Worm (Caenorhabditis elegans) whole organism, young adult: Measurements from ENCODE around the gene W01C8.1.

ENCODE experiments used
- B0019.2 ChIP-seq: fragments of 200-800 bp; sonication (Bioruptor generic); conservative IDR thresholded peaks from 2 replicates; pipeline ENCODE4 v1.3.6; 2022; ENCODE audit warnings: missing genetic modification reagents, missing genetic modification characterization, missing compliant biosample characterization
- B0035.1 ChIP-seq: sonication (generic microtip); optimal IDR thresholded peaks from 2 replicates; lab custom pipeline; 2016; ENCODE audit warnings: missing genetic modification characterization, mild to moderate bottlenecking, missing compliant biosample characterization, missing genotype, missing genetic modification reagents
- D2030.7 ChIP-seq: fragments of 200-800 bp; sonication (Bioruptor generic); IDR thresholded peaks from 2 replicates; pipeline ENCODE4 v1.3.6; 2022; ENCODE audit warnings: missing genetic modification reagents, missing genetic modification characterization, missing compliant biosample characterization
- F33H1.4 ChIP-seq: fragments of 200-800 bp; sonication (Bioruptor generic); IDR thresholded peaks from 2 replicates; pipeline ENCODE4 v1.3.6; 2022; ENCODE audit warnings: missing genetic modification reagents, missing genetic modification characterization, missing compliant biosample characterization
- F39B2.1 ChIP-seq: fragments of 200-800 bp; sonication (Bioruptor generic); IDR thresholded peaks from 2 replicates; pipeline ENCODE4 v1.3.6; 2022; ENCODE audit warnings: missing genetic modification reagents, missing genetic modification characterization, missing compliant biosample characterization
- F49E8.2 ChIP-seq: sonication (generic microtip); optimal IDR thresholded peaks from 3 replicates; lab custom pipeline; 2017; ENCODE audit warnings: missing genetic modification characterization, mild to moderate bottlenecking, missing compliant biosample characterization, antibody characterized with exemption, moderate library complexity; ENCODE audit not compliant: insufficient read depth
- K11D2.4 ChIP-seq: fragments of 200-800 bp; sonication (Bioruptor generic); IDR thresholded peaks from 2 replicates; pipeline ENCODE4 v1.3.6; 2022; ENCODE audit warnings: missing genetic modification reagents, missing genetic modification characterization, missing compliant biosample characterization
- K12H6.12 ChIP-seq: fragments of 200-800 bp; sonication (Bioruptor generic); optimal IDR thresholded peaks from 2 replicates; lab custom pipeline; 2018; ENCODE audit warnings: mild to moderate bottlenecking, missing genetic modification characterization, missing compliant biosample characterization
- T07F8.4 ChIP-seq: sonication (generic microtip); optimal IDR thresholded peaks from 2 replicates; lab custom pipeline; 2016; ENCODE audit warnings: mild to moderate bottlenecking, missing genetic modification characterization, moderate library complexity, missing compliant biosample characterization
- T26A5.8 ChIP-seq: sonication (generic microtip); optimal IDR thresholded peaks from 2 replicates; lab custom pipeline; 2016; ENCODE audit warnings: missing genetic modification characterization, missing compliant biosample characterization
- Y53F4B.3 ChIP-seq: fragments of 200-800 bp; sonication (Bioruptor generic); IDR thresholded peaks from 2 replicates; pipeline ENCODE4 v1.3.6; 2022; ENCODE audit warnings: missing genetic modification reagents, missing genetic modification characterization, missing compliant biosample characterization
- Y67H2A.10 ChIP-seq: fragments of 200-800 bp; sonication (Bioruptor generic); conservative IDR thresholded peaks from 2 replicates; pipeline ENCODE4 v1.3.6; 2022; ENCODE audit warnings: missing genetic modification reagents, missing genetic modification characterization, missing compliant biosample characterization
- Y79H2A.3 ChIP-seq: fragments of 200-800 bp; sonication (Bioruptor generic); conservative IDR thresholded peaks from 2 replicates; pipeline ENCODE4 v1.3.6; 2022; ENCODE audit warnings: missing genetic modification reagents, missing genetic modification characterization, missing compliant biosample characterization
- Y95B8A.8 ChIP-seq: fragments of 200-800 bp; sonication (Bioruptor generic); IDR thresholded peaks from 2 replicates; pipeline ENCODE4 v1.3.6; 2022; ENCODE audit warnings: missing genetic modification reagents, missing genetic modification characterization, missing compliant biosample characterization
- aptf-2 ChIP-seq: fragments of 200-800 bp; sonication (Bioruptor generic); conservative IDR thresholded peaks from 2 replicates; pipeline ENCODE4 v1.3.6; 2022; ENCODE audit warnings: missing genetic modification reagents, missing genetic modification characterization, missing compliant biosample characterization
- atf-7 ChIP-seq: sonication (generic microtip); optimal IDR thresholded peaks from 2 replicates; lab custom pipeline; 2017; ENCODE audit warnings: mild to moderate bottlenecking, missing genetic modification characterization, missing compliant biosample characterization
- attf-6 ChIP-seq: fragments of 200-800 bp; sonication (Bioruptor generic); IDR thresholded peaks from 2 replicates; pipeline ENCODE4 v1.3.6; 2022; ENCODE audit warnings: missing genetic modification reagents, missing genetic modification characterization, missing compliant biosample characterization
- ccch-3 ChIP-seq: fragments of 200-800 bp; sonication (Bioruptor generic); optimal IDR thresholded peaks from 2 replicates; lab custom pipeline; 2018; ENCODE audit warnings: mild to moderate bottlenecking, missing genetic modification characterization, missing compliant biosample characterization
- cebp-2 ChIP-seq: fragments of 200-800 bp; sonication (Bioruptor generic); IDR thresholded peaks from 2 replicates; pipeline ENCODE4 v1.3.6; 2022; ENCODE audit warnings: missing genetic modification characterization, missing compliant biosample characterization
- ceh-40 ChIP-seq: fragments of 200-800 bp; sonication (Bioruptor generic); IDR thresholded peaks from 2 replicates; pipeline ENCODE4 v1.3.6; 2022; ENCODE audit warnings: missing genetic modification characterization, missing compliant biosample characterization
- ceh-58 ChIP-seq: fragments of 200-800 bp; sonication (Bioruptor generic); IDR thresholded peaks from 2 replicates; pipeline ENCODE4 v1.3.6; 2022; ENCODE audit warnings: missing genetic modification characterization, missing compliant biosample characterization
- die-1 ChIP-seq: sonication (generic microtip); optimal IDR thresholded peaks from 2 replicates; lab custom pipeline; 2016; ENCODE audit warnings: missing genotype, mild to moderate bottlenecking, missing genetic modification characterization, missing compliant biosample characterization
- dox-1 ChIP-seq: fragments of 200-800 bp; sonication (Bioruptor generic); IDR thresholded peaks from 2 replicates; pipeline ENCODE4 v1.3.6; 2022; ENCODE audit warnings: missing genetic modification reagents, missing genetic modification characterization, missing compliant biosample characterization
- ets-4 ChIP-seq: fragments of 200-800 bp; sonication (Bioruptor generic); optimal IDR thresholded peaks from 2 replicates; lab custom pipeline; 2018; ENCODE audit warnings: mild to moderate bottlenecking, missing genetic modification characterization, missing compliant biosample characterization
- hlh-12 ChIP-seq: sonication (generic microtip); optimal IDR thresholded peaks from 2 replicates; lab custom pipeline; 2016; ENCODE audit warnings: missing genetic modification characterization, missing compliant biosample characterization
- hrde-1 ChIP-seq: sonication (generic microtip); optimal IDR thresholded peaks from 2 replicates; lab custom pipeline; 2016; ENCODE audit warnings: missing genetic modification characterization, mild to moderate bottlenecking, missing compliant biosample characterization, moderate library complexity, missing genotype, missing genetic modification reagents, borderline replicate concordance
- lin-35 ChIP-seq, 3 experiments: fragments of 150-350 bp in 2 of 3; sonication (generic microtip) in 1 of 3; optimal IDR thresholded peaks; 2 replicates each; lab custom pipeline; 2014 to 2018; ENCODE audit warnings: missing biosample characterization in 3 of 3, missing genetic modification characterization in 3 of 3, missing genetic modification reagents in 3 of 3
- lin-40 ChIP-seq: sonication (generic microtip); optimal IDR thresholded peaks from 2 replicates; lab custom pipeline; 2016; ENCODE audit warnings: missing genetic modification characterization, mild to moderate bottlenecking, missing compliant biosample characterization, missing genotype, missing genetic modification reagents
- lin-54 ChIP-seq: fragments of 200-800 bp; sonication (Bioruptor generic); optimal IDR thresholded peaks from 2 replicates; lab custom pipeline; 2018; ENCODE audit warnings: mild to moderate bottlenecking, missing genetic modification characterization, missing compliant biosample characterization
- madf-10 ChIP-seq: sonication (generic microtip); optimal IDR thresholded peaks from 2 replicates; lab custom pipeline; 2016; ENCODE audit warnings: mild to moderate bottlenecking, missing genetic modification characterization, missing compliant biosample characterization
- madf-3 ChIP-seq: fragments of 200-800 bp; sonication (Bioruptor generic); IDR thresholded peaks from 2 replicates; pipeline ENCODE4 v1.3.6; 2022; ENCODE audit warnings: missing genetic modification reagents, missing genetic modification characterization, missing compliant biosample characterization
- madf-6 ChIP-seq: fragments of 200-800 bp; sonication (Bioruptor generic); IDR thresholded peaks from 2 replicates; pipeline ENCODE4 v1.3.6; 2022; ENCODE audit warnings: missing genetic modification reagents, missing genetic modification characterization, missing compliant biosample characterization
- mcd-1 ChIP-seq: fragments of 200-800 bp; sonication (Bioruptor generic); IDR thresholded peaks from 2 replicates; pipeline ENCODE4 v1.3.6; 2022; ENCODE audit warnings: missing genetic modification reagents, missing genetic modification characterization, missing compliant biosample characterization
- mxl-1 ChIP-seq: sonication (generic microtip); optimal IDR thresholded peaks from 2 replicates; lab custom pipeline; 2016; ENCODE audit warnings: missing genetic modification characterization, missing compliant biosample characterization
- nfya-1 ChIP-seq: sonication (generic microtip); optimal IDR thresholded peaks from 2 replicates; lab custom pipeline; 2017; ENCODE audit warnings: antibody characterized with exemption, missing compliant biosample characterization, missing genetic modification characterization, borderline replicate concordance; ENCODE audit not compliant: insufficient read depth
- nhr-80 ChIP-seq: sonication (generic microtip); optimal IDR thresholded peaks from 2 replicates; lab custom pipeline; 2016; ENCODE audit warnings: missing genetic modification characterization, missing compliant biosample characterization
- pbrm-1 ChIP-seq: fragments of 200-800 bp; sonication (Bioruptor generic); IDR thresholded peaks from 2 replicates; pipeline ENCODE4 v1.3.6; 2022; ENCODE audit warnings: missing genetic modification reagents, missing genetic modification characterization, missing compliant biosample characterization
- pha-4 ChIP-seq: fragments of 150-350 bp; sonication (generic microtip); optimal IDR thresholded peaks from 2 replicates; lab custom pipeline; 2014; ENCODE audit warnings: missing biosample characterization, missing genetic modification reagents, missing genetic modification characterization
- rpc-1 ChIP-seq, 2 experiments: fragments of 150-350 bp in 1 of 2; sonication (generic microtip) in 1 of 2; optimal IDR thresholded peaks; 2 replicates each; lab custom pipeline; 2014 to 2018; ENCODE audit warnings: missing biosample characterization in 1 of 2, missing genetic modification characterization in 1 of 2, missing genetic modification reagents in 1 of 2, missing genotype in 1 of 2
- snpc-1.1 ChIP-seq: sonication (generic microtip); optimal IDR thresholded peaks from 2 replicates; lab custom pipeline; 2017; ENCODE audit warnings: missing genetic modification characterization, mild to moderate bottlenecking, missing compliant biosample characterization, antibody characterized with exemption, moderate library complexity, missing genotype, missing genetic modification reagents; ENCODE audit not compliant: insufficient read depth
- snpc-3.4 ChIP-seq: sonication (generic microtip); optimal IDR thresholded peaks from 2 replicates; lab custom pipeline; 2017; ENCODE audit warnings: missing genetic modification characterization, mild to moderate bottlenecking, missing compliant biosample characterization, antibody characterized with exemption, moderate library complexity, missing genotype, missing genetic modification reagents
- tbx-9 ChIP-seq: sonication (generic microtip); optimal IDR thresholded peaks from 2 replicates; lab custom pipeline; 2016; ENCODE audit warnings: borderline replicate concordance, missing genetic modification characterization, inconsistent platforms, missing compliant biosample characterization
- tlf-1 ChIP-seq: fragments of 200-800 bp; sonication (Bioruptor generic); optimal IDR thresholded peaks from 2 replicates; lab custom pipeline; 2018; ENCODE audit warnings: mild to moderate bottlenecking, missing genetic modification characterization, missing compliant biosample characterization
- unc-62 ChIP-seq: fragments of 150-350 bp; optimal IDR thresholded peaks from 2 replicates; lab custom pipeline; 2014; ENCODE audit warnings: missing biosample characterization, missing genetic modification reagents, missing genetic modification characterization
- zfh-2 ChIP-seq: fragments of 200-800 bp; sonication (Bioruptor generic); conservative IDR thresholded peaks from 2 replicates; pipeline ENCODE4 v1.3.6; 2022; ENCODE audit warnings: missing genetic modification reagents, missing genetic modification characterization, missing compliant biosample characterization
- ztf-18 ChIP-seq: sonication (generic microtip); optimal IDR thresholded peaks from 2 replicates; lab custom pipeline; 2016; ENCODE audit warnings: missing genotype, mild to moderate bottlenecking, missing genetic modification characterization, missing compliant biosample characterization
- ztf-3 ChIP-seq: fragments of 200-800 bp; sonication (Bioruptor generic); optimal IDR thresholded peaks from 2 replicates; lab custom pipeline; 2018; ENCODE audit warnings: mild to moderate bottlenecking, missing genetic modification characterization, missing compliant biosample characterization

Gene W01C8.1

ce11 chrX:5707809-5708208, 15.6 kb downstream of the W01C8.1 start:
- TF ChIP-seq B0019.2 (GFP tag; lab: Robert Waterston, UW) (no peak), F39B2.1 (GFP tag; lab: Robert Waterston, UW) (no peak), rpc-1 (optimal IDR thresholded peaks at IDR 0.05; lab: Kevin White, UChicago) (peak; percentile 96), rpc-1 (tag; optimal IDR thresholded peaks at IDR 0.05; lab: Kevin White, UChicago) (peak; percentile 93), attf-6 (GFP tag; lab: Robert Waterston, UW) (peak; percentile 41; the same call in 1 of the 2 replicates), ztf-3 (GFP tag; lab: Kevin White, UChicago) (peak; percentile 37), tlf-1 (GFP tag; lab: Kevin White, UChicago) (peak; percentile 29), Y95B8A.8 (GFP tag; lab: Robert Waterston, UW) (peak; percentile 48; the same call in 1 of the 2 replicates), Y53F4B.3 (peak; percentile 64; the same call in 1 of the 2 replicates), nhr-80 (tag; lab: Kevin White, UChicago) (no peak), madf-6 (GFP tag; lab: Robert Waterston, UW) (peak; percentile 63), F33H1.4 (GFP tag; lab: Robert Waterston, UW) (no peak), atf-7 (tag; lab: Kevin White, UChicago) (peak; percentile 31), Y67H2A.10 (0 out of 2 replicates have a peak, but pooled peaks have one; percentile 24), mcd-1 (GFP tag; lab: Robert Waterston, UW) (peak; percentile 69), aptf-2 (GFP tag; lab: Robert Waterston, UW) (0 out of 2 replicates have a peak, but pooled peaks have one; percentile 20), tbx-9 (no peak), ccch-3 (no peak), lin-35 (GFP tag; optimal IDR thresholded peaks at IDR 0.05; lab: Kevin White, UChicago) (no peak), lin-54 (GFP tag; lab: Kevin White, UChicago) (peak; percentile 53), hrde-1 (tag; lab: Kevin White, UChicago) (peak; percentile 56), B0035.1 (tag; lab: Kevin White, UChicago) (peak; percentile 58), D2030.7 (GFP tag; lab: Robert Waterston, UW) (peak; percentile 85), ets-4 (no peak), pbrm-1 (GFP tag; lab: Robert Waterston, UW) (peak; percentile 90), nfya-1 (tag; lab: Kevin White, UChicago) (no peak), F49E8.2 (tag; lab: Kevin White, UChicago) (no peak), madf-3 (GFP tag; lab: Robert Waterston, UW) (no peak), zfh-2 (peak; percentile 45), madf-10 (tag; lab: Kevin White, UChicago) (peak; percentile 78), pha-4 (tag; lab: Kevin White, UChicago) (no peak), ceh-58 (GFP tag; lab: Robert Waterston, UW) (no peak), cebp-2 (GFP tag; lab: Robert Waterston, UW) (0 out of 2 replicates have a peak, but pooled peaks have one; percentile 35), ztf-18 (tag; lab: Kevin White, UChicago) (peak; percentile 71), ceh-40 (GFP tag; lab: Robert Waterston, UW) (peak; percentile 73; the same call in 1 of the 2 replicates), T07F8.4 (tag; lab: Kevin White, UChicago) (peak; percentile 83), T26A5.8 (tag; lab: Kevin White, UChicago) (peak; percentile 83), K11D2.4 (GFP tag; lab: Robert Waterston, UW) (0 out of 2 replicates have a peak, but pooled peaks have one; percentile 45), snpc-3.4 (tag; lab: Kevin White, UChicago) (peak; percentile 85), dox-1 (GFP tag; lab: Robert Waterston, UW) (peak; percentile 85), unc-62 (GFP tag; lab: Kevin White, UChicago) (no peak), die-1 (tag; lab: Kevin White, UChicago) (peak; percentile 93), snpc-1.1 (peak; percentile 12), lin-40 (tag; lab: Kevin White, UChicago) (peak; percentile 61), hlh-12 (tag; lab: Kevin White, UChicago) (no peak), Y79H2A.3 (peak; percentile 56; the same call in 1 of the 2 replicates), mxl-1 (peak; percentile 28), K12H6.12 (tag; lab: Kevin White, UChicago) (peak; percentile 14)
